Worm (Caenorhabditis elegans): ENCODE data around the gene srz-11.

srz-11 gene

DNA sequence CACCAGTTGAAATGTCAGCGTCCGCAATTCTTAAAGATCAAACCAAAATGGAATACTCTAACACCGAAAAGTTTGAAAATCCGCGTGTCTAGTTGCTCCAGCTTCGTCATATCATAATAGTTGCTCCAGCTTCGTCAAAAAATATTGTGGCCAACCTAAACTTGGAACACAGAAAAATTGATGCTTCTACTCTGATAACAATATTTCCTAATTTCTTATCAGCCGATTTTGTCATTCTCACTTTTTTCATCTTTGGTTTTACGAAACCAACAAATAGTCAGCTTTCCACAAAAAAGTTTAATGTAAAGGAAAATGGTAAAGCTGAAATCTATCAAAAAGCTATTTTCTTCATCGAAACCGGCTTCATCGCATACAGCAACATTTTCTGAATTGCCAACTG is 19.5 kb downstream of the srz-11 start, which contains the start of gene fbxa-84:
Gene fbxa-84 (plus strand): TSS at position 34 of the 400 bp plus-strand sequence.
- TF ChIP-seq hmg-4 (GFP tag; optimal IDR thresholded peaks at IDR 0.05) (no peak), scrt-1 (GFP tag; IDR thresholded peaks at IDR 0.05) (no peak), tbx-37 (GFP tag; conservative IDR thresholded peaks at IDR 0.05) (no peak), B0310.2 (tag; optimal IDR thresholded peaks at IDR 0.05) (no peak), sea-1 (GFP tag; conservative IDR thresholded peaks at IDR 0.05) (no peak), flt-1 (GFP tag; IDR thresholded peaks at IDR 0.05) (no peak), F13C5.2 (tag; optimal IDR thresholded peaks at IDR 0.05) (no peak), ceh-13 (GFP tag; optimal IDR thresholded peaks at IDR 0.05) (no peak), aly-1 (tag; optimal IDR thresholded peaks at IDR 0.05) (no peak), hmbx-1 (tag; optimal IDR thresholded peaks at IDR 0.05) (no peak), ceh-36 (tag; optimal IDR thresholded peaks at IDR 0.05) (no peak), pes-1 (GFP tag; IDR thresholded peaks at IDR 0.05) (no peak), hnd-1 (tag; optimal IDR thresholded peaks at IDR 0.05) (no peak), tbx-11 (GFP tag; IDR thresholded peaks at IDR 0.05) (no peak), ets-7 (tag; optimal IDR thresholded peaks at IDR 0.05) (no peak), ama-1 (optimal IDR thresholded peaks at IDR 0.05) (no peak)

DNA sequence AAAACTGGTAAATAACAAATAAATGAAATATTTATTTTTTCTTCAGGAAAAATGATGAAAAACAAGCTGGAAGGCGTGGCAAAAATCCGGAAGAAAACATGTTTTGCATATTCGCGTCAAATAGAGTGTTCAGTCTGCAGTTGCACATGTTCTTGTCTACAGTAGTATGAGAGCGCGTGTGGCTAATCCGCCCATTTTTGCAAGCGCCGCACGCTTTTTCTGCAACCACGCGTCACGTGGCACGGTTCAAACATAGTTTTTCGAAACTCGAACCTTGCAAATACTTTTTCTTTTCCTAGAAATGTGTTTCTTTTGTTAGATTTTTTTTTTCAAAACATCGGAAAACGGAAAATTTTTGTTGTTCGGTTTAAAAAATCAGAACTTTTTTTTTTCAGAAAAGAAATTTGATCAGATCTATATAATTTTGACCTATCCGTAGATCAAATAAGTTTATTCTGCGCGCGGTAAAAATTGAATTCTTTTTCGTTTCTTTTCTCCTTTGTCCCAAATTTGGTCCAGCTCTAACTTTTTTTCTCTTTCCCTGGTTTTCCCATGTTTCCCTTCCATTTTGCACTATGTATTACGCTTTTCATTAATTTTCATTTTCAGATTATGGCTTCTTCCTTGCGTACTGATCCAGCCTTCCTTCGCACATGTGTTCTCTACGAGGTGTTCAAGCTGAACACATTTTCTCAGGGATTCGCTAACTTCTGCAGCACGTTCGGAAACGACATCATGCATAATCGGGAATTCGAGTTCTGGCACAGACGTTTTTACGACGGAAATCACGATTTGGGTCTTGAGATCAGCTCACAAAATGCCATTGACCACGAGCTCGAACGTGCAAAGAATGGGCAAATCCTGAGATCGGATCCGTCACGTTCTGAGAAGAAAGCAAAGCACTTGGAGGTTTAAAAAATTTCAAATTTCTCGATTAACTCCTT is 21.5 kb downstream of the srz-11 start, which contains the start of gene Y75B12B.1:
Gene Y75B12B.1 (plus strand): TSS at position 603 of the 944 bp plus-strand sequence.
- TF ChIP-seq ama-1 (optimal IDR thresholded peaks at IDR 0.05) = no peak
- no peak for TF ChIP-seq tra-4 (tag; optimal IDR thresholded peaks at IDR 0.05)
- TF ChIP-seq B0310.2 (tag; optimal IDR thresholded peaks at IDR 0.05) = no peak
- TF ChIP-seq pes-1 (GFP tag; IDR thresholded peaks at IDR 0.05) = no peak
- TF ChIP-seq ceh-36 (tag; optimal IDR thresholded peaks at IDR 0.05) = no peak
- no peak for TF ChIP-seq hnd-1 (tag; optimal IDR thresholded peaks at IDR 0.05)
- no peak for TF ChIP-seq flt-1 (GFP tag; IDR thresholded peaks at IDR 0.05)
- no peak for TF ChIP-seq F13C5.2 (tag; optimal IDR thresholded peaks at IDR 0.05)
- no peak for TF ChIP-seq tbx-37 (GFP tag; conservative IDR thresholded peaks at IDR 0.05)
- TF ChIP-seq hmbx-1 (tag; optimal IDR thresholded peaks at IDR 0.05) = no peak
- TF ChIP-seq hmg-4 (GFP tag; optimal IDR thresholded peaks at IDR 0.05) = no peak
- TF ChIP-seq sea-1 (GFP tag; conservative IDR thresholded peaks at IDR 0.05) = no peak
- TF ChIP-seq ets-7 (tag; optimal IDR thresholded peaks at IDR 0.05) = no peak
- no peak for TF ChIP-seq scrt-1 (GFP tag; IDR thresholded peaks at IDR 0.05)
- no peak for TF ChIP-seq ceh-13 (GFP tag; optimal IDR thresholded peaks at IDR 0.05)
- TF ChIP-seq aly-1 (tag; optimal IDR thresholded peaks at IDR 0.05) = no peak
- TF ChIP-seq tbx-11 (GFP tag; IDR thresholded peaks at IDR 0.05) = no peak

DNA sequence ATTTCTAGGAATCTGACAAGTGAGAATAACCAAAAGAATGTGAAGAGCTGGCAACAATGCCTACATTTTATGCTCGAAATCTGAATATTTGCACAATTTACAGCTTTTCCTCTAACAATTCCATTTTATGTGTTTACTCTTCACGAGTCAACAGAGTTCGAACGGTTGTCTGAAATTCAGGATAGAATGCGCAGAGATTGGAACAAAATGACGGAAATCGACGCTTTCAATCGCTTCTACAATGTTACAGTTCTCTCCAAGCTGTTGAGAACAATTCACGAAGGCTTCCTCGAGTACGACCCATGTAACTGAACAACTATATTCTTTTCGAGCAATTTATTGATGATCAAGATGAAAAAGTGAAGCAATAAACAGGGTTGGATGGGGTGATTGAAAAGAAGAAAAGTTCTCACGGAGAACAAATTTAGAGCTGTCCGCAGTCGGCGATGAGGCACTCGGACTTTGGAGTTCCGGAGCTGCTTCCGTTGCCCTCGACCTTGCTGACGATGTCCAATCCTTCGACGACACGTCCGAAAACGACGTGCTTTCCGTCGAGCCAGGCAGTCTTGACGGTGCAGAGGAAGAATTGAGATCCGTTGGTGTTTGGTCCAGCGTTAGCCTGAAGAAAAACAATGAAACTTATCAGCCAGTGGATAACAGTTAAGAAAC is 23.5 kb downstream of the srz-11 start, which contains the start of gene Y75B12B.3:
Gene Y75B12B.3 (minus strand): TSS at position 21 of the 669 bp plus-strand sequence.
- TF ChIP-seq tbx-11 (GFP tag; IDR thresholded peaks at IDR 0.05) (no peak), ama-1 (optimal IDR thresholded peaks at IDR 0.05) (no peak), tbx-37 (GFP tag; conservative IDR thresholded peaks at IDR 0.05) (no peak), hmbx-1 (tag; optimal IDR thresholded peaks at IDR 0.05) (no peak), F13C5.2 (tag; optimal IDR thresholded peaks at IDR 0.05) (no peak), ceh-13 (GFP tag; optimal IDR thresholded peaks at IDR 0.05) (no peak), tra-4 (tag; optimal IDR thresholded peaks at IDR 0.05) (no peak), pes-1 (GFP tag; IDR thresholded peaks at IDR 0.05) (no peak), flt-1 (GFP tag; IDR thresholded peaks at IDR 0.05) (no peak), ceh-36 (tag; optimal IDR thresholded peaks at IDR 0.05) (no peak), scrt-1 (GFP tag; IDR thresholded peaks at IDR 0.05) (no peak), hmg-4 (GFP tag; optimal IDR thresholded peaks at IDR 0.05) (no peak), ets-7 (tag; optimal IDR thresholded peaks at IDR 0.05) (no peak), sea-1 (GFP tag; conservative IDR thresholded peaks at IDR 0.05) (no peak), hnd-1 (tag; optimal IDR thresholded peaks at IDR 0.05) (no peak), aly-1 (tag; optimal IDR thresholded peaks at IDR 0.05) (no peak), B0310.2 (tag; optimal IDR thresholded peaks at IDR 0.05) (no peak)

DNA sequence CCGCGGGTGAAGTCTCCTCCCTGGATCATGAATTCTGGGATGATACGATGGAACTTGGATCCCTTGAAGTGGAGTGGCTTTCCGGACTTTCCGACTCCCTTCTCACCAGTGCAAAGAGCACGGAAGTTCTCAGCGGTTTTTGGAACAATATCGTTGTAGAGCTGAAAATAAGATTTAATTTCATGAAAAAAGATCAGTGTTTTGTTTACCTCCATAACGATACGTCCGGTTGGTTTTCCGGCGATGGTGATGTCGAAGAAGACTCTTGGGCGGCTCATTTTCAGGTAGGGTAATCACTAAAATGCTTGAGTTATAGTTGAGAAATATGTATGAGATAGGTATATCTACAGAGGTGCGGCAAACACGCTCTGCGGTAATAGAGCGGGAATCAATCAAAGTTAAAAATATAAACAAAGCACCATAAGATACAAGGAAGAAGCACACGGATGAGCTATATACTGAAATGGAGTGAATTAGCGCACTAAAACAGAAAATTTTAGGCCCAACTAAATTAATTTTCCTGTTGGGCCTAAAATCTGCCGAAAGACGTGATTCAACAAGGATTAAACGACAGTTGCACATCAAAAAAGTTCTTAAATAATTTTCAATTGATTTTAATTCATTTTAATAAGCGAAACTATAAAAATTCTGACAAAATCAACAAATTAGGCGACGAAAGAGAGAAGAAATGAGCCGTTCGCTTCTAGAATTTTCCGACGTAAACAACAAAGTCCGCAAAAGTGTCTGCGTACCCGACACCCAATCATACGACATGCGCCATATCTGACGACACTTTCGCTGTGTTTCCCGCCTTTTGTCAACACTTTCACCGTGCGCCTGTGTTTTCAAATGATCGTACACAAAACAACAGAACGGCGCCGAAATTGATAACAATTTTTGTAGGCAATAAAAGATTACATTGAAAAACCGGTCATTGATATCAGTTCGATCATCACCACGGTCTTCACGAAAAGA is 24.5 kb downstream of the srz-11 start, which contains the start of the genes cyn-7 and bath-36:
Gene cyn-7 (minus strand): TSS at position 296 of the 975 bp plus-strand sequence.
Gene bath-36 (plus strand): TSS at position 806 of the 975 bp plus-strand sequence.
- TF ChIP-seq pes-1 (GFP tag; IDR thresholded peaks at IDR 0.05) (no peak), tbx-11 (GFP tag; IDR thresholded peaks at IDR 0.05) (no peak), ceh-13 (GFP tag; optimal IDR thresholded peaks at IDR 0.05) (no peak), tbx-37 (GFP tag; conservative IDR thresholded peaks at IDR 0.05) (no peak), sea-1 (GFP tag; conservative IDR thresholded peaks at IDR 0.05) (no peak), aly-1 (tag; optimal IDR thresholded peaks at IDR 0.05) (no peak), ceh-36 (tag; optimal IDR thresholded peaks at IDR 0.05) (no peak), ama-1 (optimal IDR thresholded peaks at IDR 0.05) (no peak), scrt-1 (GFP tag; IDR thresholded peaks at IDR 0.05) (no peak), hmg-4 (GFP tag; optimal IDR thresholded peaks at IDR 0.05) (no peak), ets-7 (tag; optimal IDR thresholded peaks at IDR 0.05) (no peak)

DNA sequence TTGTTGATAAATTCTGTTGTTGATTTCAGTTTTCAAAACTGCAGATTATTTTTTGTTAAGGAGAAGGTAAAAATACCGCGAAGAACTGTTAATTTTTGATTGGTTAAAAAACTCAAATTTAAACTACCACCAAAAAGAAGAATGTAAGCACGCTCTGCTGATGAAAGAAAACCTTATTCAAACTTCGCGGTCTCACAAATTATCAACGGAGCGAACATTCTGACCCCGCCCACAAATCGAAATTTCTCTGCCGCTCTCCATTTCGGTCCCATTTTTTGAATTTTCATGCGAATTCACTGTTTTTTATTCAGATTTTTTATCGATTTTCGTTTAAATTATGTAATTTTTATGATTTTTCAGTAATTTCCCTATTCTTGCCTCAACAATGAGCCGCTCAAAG is 26.7 kb downstream of the srz-11 start, which contains the start of gene cyn-3:
Gene cyn-3 (plus strand): TSS at position 361 of the 400 bp plus-strand sequence.
- TF ChIP-seq aly-1 (tag; optimal IDR thresholded peaks at IDR 0.05) (no peak), tra-4 (tag; optimal IDR thresholded peaks at IDR 0.05) (no peak), scrt-1 (GFP tag; IDR thresholded peaks at IDR 0.05) (no peak), flt-1 (GFP tag; IDR thresholded peaks at IDR 0.05) (no peak), pes-1 (GFP tag; IDR thresholded peaks at IDR 0.05) (no peak), tbx-11 (GFP tag; IDR thresholded peaks at IDR 0.05) (no peak), hnd-1 (tag; optimal IDR thresholded peaks at IDR 0.05) (no peak), ama-1 (optimal IDR thresholded peaks at IDR 0.05) (no peak)

All from whole organism, early embryonic.